Fruit fly (Drosophila melanogaster): ENCODE results near the gene CG31960.

CG31960 gene

dm6 chr2L:3803466-3804143 is 18.9 kb downstream of the CG31960 start, which contains the start of gene Reph:
Reph (plus strand) TSS chr2L:3803545.
- TF ChIP-seq noc (tag; optimal IDR thresholded peaks at IDR 0.05), result no peak

- TF ChIP-seq noc (tag; optimal IDR thresholded peaks at IDR 0.05), result peak; percentile 76
Observed at dm6 chr2L:3804641-3805273, 20.0 kb downstream of the CG31960 start.

DNA sequence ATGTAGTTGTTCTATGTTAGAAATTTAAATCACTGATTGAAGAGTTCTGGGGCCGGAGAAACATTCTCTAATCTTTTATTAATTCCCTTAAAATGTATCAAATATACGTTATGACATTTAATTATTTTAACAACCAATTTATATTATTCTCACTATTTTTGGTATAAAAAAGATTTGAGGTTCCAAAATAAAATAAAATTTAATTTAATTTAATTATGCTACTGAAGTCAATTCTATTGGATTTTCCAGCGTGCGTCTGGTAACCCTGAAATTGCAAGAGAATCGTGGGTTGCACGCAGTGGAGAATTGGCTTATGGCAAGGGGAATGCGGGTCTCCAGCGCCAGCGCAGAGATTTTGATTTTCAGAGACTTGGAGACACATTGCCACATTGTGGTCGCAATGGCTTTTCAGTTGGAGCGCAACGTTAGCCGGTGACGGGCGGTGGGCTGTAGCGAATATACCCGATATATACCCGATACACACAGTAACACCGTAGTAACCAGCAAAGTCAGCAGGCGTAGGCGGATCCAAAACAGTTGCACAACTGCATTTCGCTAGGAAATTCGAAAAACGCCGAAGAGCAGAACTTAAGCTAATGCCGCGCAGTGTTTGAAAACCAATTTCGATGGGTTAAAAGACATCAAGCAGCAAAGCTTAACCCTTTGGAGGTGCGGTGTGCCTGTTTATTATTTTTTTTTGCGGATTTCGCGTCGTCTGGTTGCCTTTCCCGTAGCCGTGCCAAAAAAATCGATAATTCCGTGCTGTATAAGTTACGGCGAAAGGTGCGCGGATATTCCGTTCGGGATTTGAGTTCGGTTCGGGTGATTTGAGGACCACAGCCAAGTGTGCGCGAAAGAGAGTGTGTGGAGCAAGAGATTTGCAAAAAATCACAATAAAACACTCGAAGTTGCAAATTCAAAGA is 20.8 kb downstream of the CG31960 start:
- no peak for TF ChIP-seq noc (tag; optimal IDR thresholded peaks at IDR 0.05)

DNA sequence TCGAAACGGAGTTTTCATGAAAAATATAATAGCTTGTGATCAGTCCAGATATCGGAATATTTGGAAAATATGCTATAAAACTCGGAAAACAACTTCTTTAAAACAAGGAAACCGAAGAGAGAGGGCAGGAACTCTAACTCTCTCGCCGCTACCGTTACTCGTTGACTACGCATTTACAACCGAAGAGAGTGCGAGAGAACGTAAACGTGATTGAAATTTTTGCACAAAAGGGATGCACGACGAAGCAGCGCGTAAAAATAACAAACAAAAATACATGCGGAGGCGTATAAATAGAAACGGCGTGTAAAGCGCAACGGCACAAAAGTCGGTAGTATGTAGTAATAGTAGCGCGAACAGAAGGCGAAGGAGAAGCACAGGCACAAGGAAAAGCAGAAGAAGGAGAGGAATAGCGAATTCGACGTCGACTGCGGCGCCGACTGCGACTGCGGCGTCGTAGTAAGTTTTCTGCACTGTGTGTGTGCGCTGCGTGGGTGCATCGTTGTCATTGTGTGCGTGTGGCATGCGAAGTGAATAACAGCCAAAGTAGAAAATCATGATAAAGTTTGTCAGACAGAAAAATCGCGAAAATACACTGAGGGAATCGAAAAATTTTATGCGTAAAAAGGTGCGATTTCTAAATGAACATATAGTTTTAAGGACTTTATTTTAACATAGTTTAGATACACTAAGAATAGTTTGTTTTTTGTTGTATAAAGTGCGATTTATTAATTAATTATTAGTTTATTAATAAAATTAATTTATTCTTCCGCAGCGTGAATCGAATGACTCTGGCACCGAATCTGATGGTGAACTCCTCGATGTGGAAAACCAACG is 21.7 kb downstream of the CG31960 start:
- TF ChIP-seq noc (tag; optimal IDR thresholded peaks at IDR 0.05), result no peak

- TF ChIP-seq noc (tag; optimal IDR thresholded peaks at IDR 0.05), result no peak
Observed at dm6 chr2L:3813255-3813875, 28.6 kb downstream of the CG31960 start, which contains the start of gene CG3407. CG3407 (minus strand) TSS chr2L:3813410.

- TF ChIP-seq noc (tag; optimal IDR thresholded peaks at IDR 0.05), result no peak
Observed at dm6 chr2L:3814163-3814562, 29.4 kb downstream of the CG31960 start.

DNA sequence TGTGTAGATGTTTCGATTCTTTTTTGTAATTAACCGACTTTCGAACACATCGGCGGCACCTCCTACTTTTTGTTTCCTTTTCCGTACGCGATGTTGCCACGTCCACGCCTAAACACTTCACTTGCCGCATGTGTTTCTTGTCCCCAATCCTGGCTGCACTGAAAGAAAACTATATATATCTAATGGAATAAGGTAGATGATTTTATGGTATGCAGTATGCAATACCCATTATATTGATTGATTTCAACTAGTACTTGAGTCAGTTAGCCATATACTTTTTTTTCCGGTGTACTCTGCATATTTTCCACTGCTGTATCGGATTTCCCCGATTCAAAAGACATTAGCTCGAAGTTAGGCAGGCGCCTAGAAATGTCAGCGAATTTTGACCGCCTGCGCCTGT is 34.2 kb downstream of the CG31960 start:
- no peak for TF ChIP-seq noc (tag; optimal IDR thresholded peaks at IDR 0.05)

dm6 chr2L:3822462-3823065 is 37.8 kb downstream of the CG31960 start:
- no peak for TF ChIP-seq noc (tag; optimal IDR thresholded peaks at IDR 0.05)

- no peak for TF ChIP-seq noc (tag; optimal IDR thresholded peaks at IDR 0.05)
Observed at dm6 chr2L:3823835-3824234, 39.1 kb downstream of the CG31960 start.

DNA sequence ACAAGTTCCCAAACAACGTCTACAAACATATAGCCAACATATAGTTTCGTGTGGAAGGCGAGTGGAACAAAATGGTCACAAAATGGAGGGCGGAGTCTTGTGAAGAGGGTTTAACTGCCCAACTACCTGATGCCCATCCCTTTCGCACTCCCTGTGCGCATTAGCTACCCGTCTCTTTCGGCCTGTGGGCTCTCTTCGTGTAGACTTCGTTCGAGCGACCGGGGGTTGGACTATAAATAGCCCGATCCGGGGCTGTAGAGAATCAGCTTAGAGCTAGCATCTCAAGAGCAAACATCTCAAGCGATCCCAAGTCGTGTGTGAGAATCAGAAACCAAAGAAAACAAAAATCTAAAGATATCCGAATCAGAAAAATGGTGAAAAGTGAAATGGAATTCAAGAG is 40.7 kb downstream of the CG31960 start, which contains the start of gene slp1:
Gene slp1, plus strand, starts transcription at position 263 of the 400 bp plus-strand sequence.
- TF ChIP-seq noc (tag; optimal IDR thresholded peaks at IDR 0.05), result no peak

DNA sequence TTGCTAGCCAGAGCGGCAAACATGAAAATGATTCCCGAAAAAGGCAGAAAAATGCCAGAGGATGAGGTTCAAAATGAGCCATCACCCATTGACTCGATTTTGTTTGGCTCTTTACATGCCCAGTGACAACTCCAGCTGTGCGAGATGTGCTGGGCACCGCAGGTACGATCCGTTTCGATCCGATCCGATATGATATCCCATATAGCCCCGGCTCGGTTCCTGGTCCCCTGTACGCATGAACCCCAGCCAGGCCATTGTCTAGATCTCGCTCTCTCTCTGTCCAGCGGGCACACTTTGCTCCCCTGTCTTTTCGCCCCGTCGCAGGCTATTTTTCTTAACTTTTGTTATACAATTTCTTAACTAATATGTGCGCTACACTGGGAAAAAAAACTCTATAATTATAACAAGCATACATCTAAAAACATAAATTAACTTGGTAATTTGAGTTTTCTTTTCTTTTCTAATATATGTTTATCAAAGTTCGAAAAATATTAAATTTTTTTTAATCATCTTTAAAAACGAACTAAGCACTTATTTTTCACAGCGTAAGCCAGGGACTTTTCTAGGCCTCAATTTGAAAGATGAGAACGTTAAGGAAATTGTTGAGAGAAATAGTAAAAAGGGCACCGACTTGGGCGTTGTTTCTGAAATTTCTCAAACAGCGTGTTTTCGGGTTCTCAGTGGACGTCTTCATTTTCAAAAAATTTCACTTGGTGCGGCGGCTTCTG is 42.8 kb downstream of the CG31960 start:
- no peak for TF ChIP-seq noc (tag; optimal IDR thresholded peaks at IDR 0.05)

dm6 chr2L:3829220-3829619 is 44.5 kb downstream of the CG31960 start:
- no peak for TF ChIP-seq noc (tag; optimal IDR thresholded peaks at IDR 0.05)

- TF ChIP-seq noc (tag; optimal IDR thresholded peaks at IDR 0.05), result no peak
Observed at dm6 chr2L:3831694-3832093, 46.9 kb downstream of the CG31960 start.

- no peak for TF ChIP-seq noc (tag; optimal IDR thresholded peaks at IDR 0.05)
Observed at dm6 chr2L:3832249-3832675, 47.5 kb downstream of the CG31960 start.

Data from whole organism, larva.